Worm (Caenorhabditis elegans) whole organism, L2 larva: Measurements from ENCODE around the gene srbc-54.

Experiments used
- ama-1 ChIP-seq: fragments of 150-350 bp; optimal IDR thresholded peaks from 2 replicates; lab custom pipeline; 2018; ENCODE audit warnings: inconsistent platforms
- elt-1 ChIP-seq: fragments of 150-350 bp; optimal IDR thresholded peaks from 2 replicates; lab custom pipeline; 2014; ENCODE audit warnings: missing biosample characterization, missing genetic modification characterization
- nhr-10 ChIP-seq: sonication (generic microtip); optimal IDR thresholded peaks from 2 replicates; lab custom pipeline; 2017; ENCODE audit warnings: missing biosample characterization, missing genetic modification characterization
- skn-1 ChIP-seq: sonication (generic microtip); optimal IDR thresholded peaks from 2 replicates; lab custom pipeline; 2017; ENCODE audit warnings: missing biosample characterization, missing genetic modification characterization

- no peak for TF ChIP-seq ama-1
- no peak for TF ChIP-seq nhr-10
- no peak for TF ChIP-seq elt-1 (tag; lab: Kevin White, UChicago)
- TF ChIP-seq skn-1 (tag; lab: Kevin White, UChicago): no peak
Observed at ce11 chrV:15876308-15876707, 42.8 kb upstream of the srbc-54 start, which contains the start of gene nhr-102.
